Worm (Caenorhabditis elegans) whole organism, mixed stage, embryonic: ENCODE measurements around the gene F58A4.6.

Experiments used
- M03D4.4 ChIP-seq: sonication (generic microtip); optimal IDR thresholded peaks from 2 replicates; lab custom pipeline; 2017; ENCODE audit warnings: mild to moderate bottlenecking, missing genetic modification characterization, missing compliant biosample characterization
- bed-3 ChIP-seq: fragments of 200-800 bp; sonication (Bioruptor generic); optimal IDR thresholded peaks from 3 replicates; lab custom pipeline; 2018; ENCODE audit warnings: mild to moderate bottlenecking, missing genetic modification characterization, moderate library complexity, missing compliant biosample characterization
- blmp-1 ChIP-seq: fragments of 150-350 bp; optimal IDR thresholded peaks from 2 replicates; lab custom pipeline; 2014; ENCODE audit warnings: missing biosample characterization, missing genetic modification characterization
- ceh-39 ChIP-seq: fragments of 150-350 bp; optimal IDR thresholded peaks from 2 replicates; lab custom pipeline; 2014; ENCODE audit warnings: missing biosample characterization, missing genetic modification characterization
- ceh-43 ChIP-seq: fragments of 200-800 bp; sonication (Bioruptor generic); optimal IDR thresholded peaks from 2 replicates; lab custom pipeline; 2018; ENCODE audit warnings: mild to moderate bottlenecking, missing genetic modification characterization, moderate library complexity, missing compliant biosample characterization
- ceh-83 ChIP-seq: fragments of 200-800 bp; sonication (Bioruptor generic); optimal IDR thresholded peaks from 2 replicates; lab custom pipeline; 2018; ENCODE audit warnings: mild to moderate bottlenecking, missing genetic modification characterization, missing compliant biosample characterization
- ces-1 ChIP-seq: fragments of 150-350 bp; optimal IDR thresholded peaks from 2 replicates; lab custom pipeline; 2014; ENCODE audit warnings: missing biosample characterization, missing genetic modification reagents, missing genetic modification characterization
- cnd-1 ChIP-seq: fragments of 200-800 bp; sonication (Bioruptor generic); optimal IDR thresholded peaks from 2 replicates; lab custom pipeline; 2018; ENCODE audit warnings: mild to moderate bottlenecking, missing genetic modification characterization, missing compliant biosample characterization
- drap-1 ChIP-seq: fragments of 200-800 bp; sonication (Bioruptor generic); optimal IDR thresholded peaks from 3 replicates; lab custom pipeline; 2018; ENCODE audit warnings: mild to moderate bottlenecking, missing genetic modification characterization, missing compliant biosample characterization
- elt-1 ChIP-seq: sonication (generic microtip); optimal IDR thresholded peaks from 2 replicates; lab custom pipeline; 2017; ENCODE audit warnings: missing genetic modification characterization, mild to moderate bottlenecking, missing compliant biosample characterization, antibody characterized with exemption, moderate library complexity, borderline replicate concordance; ENCODE audit not compliant: insufficient read depth
- elt-3 ChIP-seq: fragments of 150-350 bp; optimal IDR thresholded peaks from 2 replicates; lab custom pipeline; 2014; ENCODE audit warnings: missing biosample characterization, missing genetic modification characterization
- flh-1 ChIP-seq: fragments of 200-800 bp; sonication (Bioruptor generic); optimal IDR thresholded peaks from 2 replicates; lab custom pipeline; 2018; ENCODE audit warnings: mild to moderate bottlenecking, missing genetic modification characterization, moderate library complexity, missing compliant biosample characterization
- ham-2 ChIP-seq: fragments of 200-800 bp; sonication (Bioruptor generic); optimal IDR thresholded peaks from 2 replicates; lab custom pipeline; 2018; ENCODE audit warnings: mild to moderate bottlenecking, missing genetic modification characterization, missing compliant biosample characterization
- hlh-1 ChIP-seq: fragments of 150-350 bp; optimal IDR thresholded peaks from 2 replicates; lab custom pipeline; 2014; ENCODE audit warnings: missing biosample characterization, missing genetic modification reagents, missing genetic modification characterization
- lin-13 ChIP-seq: fragments of 150-350 bp; optimal IDR thresholded peaks from 2 replicates; lab custom pipeline; 2014; ENCODE audit warnings: missing biosample characterization, missing genetic modification characterization
- lin-32 ChIP-seq: fragments of 200-800 bp; sonication (Bioruptor generic); optimal IDR thresholded peaks from 2 replicates; lab custom pipeline; 2018; ENCODE audit warnings: mild to moderate bottlenecking, missing genetic modification characterization, missing compliant biosample characterization
- lsy-2 ChIP-seq: fragments of 150-350 bp; optimal IDR thresholded peaks from 2 replicates; lab custom pipeline; 2014; ENCODE audit warnings: missing biosample characterization, missing genetic modification characterization
- mab-5 ChIP-seq: fragments of 150-350 bp; optimal IDR thresholded peaks from 2 replicates; lab custom pipeline; 2014; ENCODE audit warnings: missing biosample characterization, missing genetic modification characterization
- mep-1 ChIP-seq: fragments of 150-350 bp; optimal IDR thresholded peaks from 2 replicates; lab custom pipeline; 2017; ENCODE audit warnings: missing biosample characterization, missing genetic modification reagents, missing genetic modification characterization, inconsistent platforms
- mls-2 ChIP-seq: sonication (generic microtip); optimal IDR thresholded peaks from 2 replicates; lab custom pipeline; 2016; ENCODE audit warnings: mild to moderate bottlenecking, missing genetic modification characterization, moderate library complexity, missing compliant biosample characterization
- nhr-12 ChIP-seq: fragments of 150-350 bp; optimal IDR thresholded peaks from 2 replicates; lab custom pipeline; 2014; ENCODE audit warnings: missing biosample characterization, missing genetic modification characterization
- nhr-2 ChIP-seq: fragments of 150-350 bp; optimal IDR thresholded peaks from 2 replicates; lab custom pipeline; 2014; ENCODE audit warnings: missing biosample characterization, missing genetic modification characterization
- nhr-237 ChIP-seq: fragments of 150-350 bp; optimal IDR thresholded peaks from 2 replicates; lab custom pipeline; 2014; ENCODE audit warnings: missing biosample characterization, missing genetic modification characterization
- nhr-28 ChIP-seq: fragments of 150-350 bp; optimal IDR thresholded peaks from 2 replicates; lab custom pipeline; 2014; ENCODE audit warnings: missing biosample characterization, missing genetic modification characterization
- nhr-76 ChIP-seq: sonication (generic microtip); optimal IDR thresholded peaks from 2 replicates; lab custom pipeline; 2017; ENCODE audit warnings: missing biosample characterization, missing genetic modification characterization
- pha-4 ChIP-seq: fragments of 150-350 bp; optimal IDR thresholded peaks from 2 replicates; lab custom pipeline; 2018; ENCODE audit warnings: missing biosample characterization, missing genetic modification reagents, missing genetic modification characterization
- sem-2 ChIP-seq: fragments of 200-800 bp; sonication (Bioruptor generic); optimal IDR thresholded peaks from 2 replicates; lab custom pipeline; 2018; ENCODE audit warnings: mild to moderate bottlenecking, missing genetic modification characterization, missing compliant biosample characterization
- snpc-4 ChIP-seq: fragments of 150-350 bp; optimal IDR thresholded peaks from 2 replicates; lab custom pipeline; 2014; ENCODE audit warnings: missing biosample characterization, missing genetic modification characterization
- sptf-1 ChIP-seq: sonication (generic microtip); optimal IDR thresholded peaks from 2 replicates; lab custom pipeline; 2017; ENCODE audit warnings: mild to moderate bottlenecking, missing genetic modification characterization, moderate library complexity, missing compliant biosample characterization
- tbx-8 ChIP-seq: fragments of 200-800 bp; sonication (Bioruptor generic); optimal IDR thresholded peaks from 2 replicates; lab custom pipeline; 2018; ENCODE audit warnings: mild to moderate bottlenecking, missing genetic modification characterization, moderate library complexity, missing compliant biosample characterization
- unc-120 ChIP-seq: sonication (generic microtip); optimal IDR thresholded peaks from 2 replicates; lab custom pipeline; 2017; ENCODE audit warnings: missing genetic modification characterization, missing compliant biosample characterization; ENCODE audit not compliant: poor library complexity, severe bottlenecking
- unc-39 ChIP-seq: fragments of 150-350 bp; optimal IDR thresholded peaks from 2 replicates; lab custom pipeline; 2014; ENCODE audit warnings: missing biosample characterization, missing genetic modification characterization
- unc-62 ChIP-seq: fragments of 150-350 bp; optimal IDR thresholded peaks from 2 replicates; lab custom pipeline; 2014; ENCODE audit warnings: missing biosample characterization, missing genetic modification reagents, missing genetic modification characterization
- zip-8 ChIP-seq: fragments of 150-350 bp; optimal IDR thresholded peaks from 2 replicates; lab custom pipeline; 2014; ENCODE audit warnings: missing biosample characterization, missing genetic modification characterization
- ztf-11 ChIP-seq: fragments of 150-350 bp; optimal IDR thresholded peaks from 2 replicates; lab custom pipeline; 2014; ENCODE audit warnings: missing biosample characterization, missing genetic modification characterization

The F58A4.6 gene

DNA sequence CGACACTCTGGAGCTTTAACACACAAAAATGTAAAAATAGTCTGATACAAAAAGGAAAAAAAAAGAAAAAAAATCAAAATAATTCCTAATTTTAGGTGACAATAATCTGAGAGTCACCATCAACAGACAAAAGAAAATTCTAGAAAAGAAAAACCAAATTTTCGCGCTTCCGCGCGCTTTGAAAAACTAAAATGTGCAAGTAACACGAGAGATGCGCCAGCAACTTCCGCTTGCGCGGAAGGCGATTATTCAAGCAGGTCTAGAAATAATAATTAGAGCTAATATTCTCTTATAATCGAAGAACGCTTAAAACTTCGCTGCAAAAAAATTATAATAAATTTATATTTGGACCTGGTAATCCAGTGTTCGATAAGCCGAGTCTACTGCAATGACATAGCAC is 2.7 kb downstream of the F58A4.6 start:
- TF ChIP-seq mep-1 (tag; lab: Kevin White, UChicago) (no peak), ceh-43 (GFP tag; lab: Kevin White, UChicago) (no peak), lsy-2 (tag; lab: Kevin White, UChicago) (no peak), lin-13 (tag; lab: Kevin White, UChicago) (peak; percentile 44), nhr-76 (tag; lab: Kevin White, UChicago) (no peak), unc-39 (no peak), cnd-1 (tag; lab: Kevin White, UChicago) (no peak), unc-120 (tag; lab: Kevin White, UChicago) (no peak), bed-3 (GFP tag; lab: Kevin White, UChicago) (no peak), ceh-83 (GFP tag; lab: Kevin White, UChicago) (peak; percentile 65), M03D4.4 (tag; lab: Kevin White, UChicago) (no peak), nhr-12 (tag; lab: Kevin White, UChicago) (no peak), flh-1 (GFP tag; lab: Kevin White, UChicago) (no peak), sem-2 (GFP tag; lab: Kevin White, UChicago) (no peak), drap-1 (no peak), nhr-2 (no peak), nhr-237 (tag; lab: Kevin White, UChicago) (no peak)

DNA sequence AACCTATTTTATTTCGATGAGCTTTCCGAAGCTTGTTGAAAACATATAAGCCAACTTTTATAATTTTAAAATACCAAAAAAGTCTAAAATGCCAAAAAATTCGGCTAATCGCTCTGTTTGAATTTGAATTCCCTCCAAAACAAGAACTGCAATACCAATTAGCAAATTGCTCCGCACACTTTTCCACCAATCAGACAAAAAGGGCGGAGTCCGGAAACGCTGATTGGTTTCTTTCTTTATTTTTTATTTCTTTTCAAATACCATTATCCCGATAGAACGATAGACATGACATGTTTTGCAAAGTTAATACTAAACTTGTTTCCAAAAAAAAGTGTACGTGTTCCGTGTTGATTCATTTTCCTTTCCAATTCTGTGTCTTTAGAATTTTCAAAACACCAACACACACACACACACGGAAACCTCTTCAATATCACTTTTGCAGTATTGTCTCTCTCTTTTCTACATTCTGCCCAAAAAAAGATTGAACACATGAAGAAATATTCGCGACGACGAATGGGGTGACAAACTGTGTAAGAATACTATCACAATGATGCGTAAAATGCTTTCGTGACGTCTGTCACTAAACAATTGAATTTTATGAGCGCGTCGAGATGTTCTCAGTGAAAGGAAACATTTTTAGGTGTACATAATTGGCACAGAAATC is 3.4 kb downstream of the F58A4.6 start:
- no peak for TF ChIP-seq cnd-1 (tag; lab: Kevin White, UChicago)
- no peak for TF ChIP-seq ceh-83 (GFP tag; lab: Kevin White, UChicago)
- TF ChIP-seq blmp-1 (tag; lab: Kevin White, UChicago) = no peak
- no peak for TF ChIP-seq tbx-8
- no peak for TF ChIP-seq unc-62 (GFP tag; lab: Kevin White, UChicago)
- TF ChIP-seq ham-2 (GFP tag; lab: Kevin White, UChicago) = no peak
- TF ChIP-seq nhr-12 (tag; lab: Kevin White, UChicago) = no peak
- TF ChIP-seq lin-13 (tag; lab: Kevin White, UChicago) = no peak
- TF ChIP-seq snpc-4 (tag; lab: Kevin White, UChicago) = no peak
- TF ChIP-seq sptf-1 = no peak
- no peak for TF ChIP-seq M03D4.4 (tag; lab: Kevin White, UChicago)
- no peak for TF ChIP-seq pha-4
- no peak for TF ChIP-seq unc-39
- no peak for TF ChIP-seq lsy-2 (tag; lab: Kevin White, UChicago)
- no peak for TF ChIP-seq ceh-43 (GFP tag; lab: Kevin White, UChicago)
- TF ChIP-seq ztf-11 (tag; lab: Kevin White, UChicago) = no peak
- TF ChIP-seq zip-8 = no peak
- no peak for TF ChIP-seq bed-3 (GFP tag; lab: Kevin White, UChicago)
- TF ChIP-seq nhr-76 (tag; lab: Kevin White, UChicago) = no peak

DNA sequence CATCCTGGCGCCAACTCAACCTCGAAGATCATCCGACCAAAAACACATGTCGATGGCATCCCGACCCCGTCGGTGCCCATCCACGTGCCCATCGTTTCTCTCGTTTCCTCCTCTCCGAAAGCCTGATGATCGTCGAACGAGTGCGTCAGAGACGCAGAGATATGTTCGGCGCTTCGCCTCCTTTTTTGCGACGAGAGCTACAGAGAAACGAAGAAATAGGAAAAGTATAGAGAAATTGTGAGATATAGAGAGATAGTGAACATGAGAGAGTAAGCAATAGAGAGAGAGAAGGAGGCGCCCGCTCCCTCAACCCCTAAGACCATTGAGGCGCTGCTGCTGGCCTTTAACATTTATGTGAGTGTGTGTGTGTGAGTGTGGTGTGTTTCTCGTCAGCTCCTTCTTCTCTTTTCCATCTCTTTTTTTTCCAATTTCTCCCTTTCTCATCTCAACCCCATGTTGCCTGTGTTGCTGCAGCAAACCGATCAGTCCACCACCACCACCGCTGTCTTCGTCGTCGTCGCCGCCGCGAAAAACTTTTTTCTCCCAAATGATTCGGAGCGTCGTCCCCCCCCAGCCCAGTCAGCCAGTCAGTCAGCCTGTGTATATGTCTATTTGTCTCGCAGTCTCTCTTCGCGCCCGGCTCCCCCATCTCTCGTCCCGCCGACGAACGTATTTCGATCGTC is 4.9 kb downstream of the F58A4.6 start, which contains the start of gene hlh-11:
TSS of gene hlh-11 (plus strand) at position 633 of the 683 bp plus-strand sequence.
- no peak for TF ChIP-seq ham-2 (GFP tag; lab: Kevin White, UChicago)
- TF ChIP-seq tbx-8 = no peak
- TF ChIP-seq mls-2 (tag; lab: Kevin White, UChicago) = peak; percentile 23
- TF ChIP-seq ztf-11 (tag; lab: Kevin White, UChicago) = no peak
- TF ChIP-seq sptf-1 = no peak
- TF ChIP-seq sem-2 (GFP tag; lab: Kevin White, UChicago) = no peak
- no peak for TF ChIP-seq lin-32
- TF ChIP-seq elt-1 (tag; lab: Kevin White, UChicago) = no peak
- peak; percentile 96 for TF ChIP-seq unc-120 (tag; lab: Kevin White, UChicago)
- peak; percentile 32 for TF ChIP-seq flh-1 (GFP tag; lab: Kevin White, UChicago)
- TF ChIP-seq blmp-1 (tag; lab: Kevin White, UChicago) = no peak
- TF ChIP-seq lsy-2 (tag; lab: Kevin White, UChicago) = peak; percentile 35
- no peak for TF ChIP-seq pha-4
- TF ChIP-seq ceh-83 (GFP tag; lab: Kevin White, UChicago) = no peak
- TF ChIP-seq snpc-4 (tag; lab: Kevin White, UChicago) = no peak
- no peak for TF ChIP-seq drap-1
- peak; percentile 25 for TF ChIP-seq hlh-1 (tag; lab: Kevin White, UChicago)
- TF ChIP-seq elt-3 (tag; lab: Kevin White, UChicago) = no peak
- TF ChIP-seq ceh-39 (tag; lab: Kevin White, UChicago) = no peak
- peak; percentile 8 for TF ChIP-seq mep-1 (tag; lab: Kevin White, UChicago)
- peak; percentile 20 for TF ChIP-seq unc-62 (GFP tag; lab: Kevin White, UChicago)
- no peak for TF ChIP-seq unc-39
- no peak for TF ChIP-seq zip-8
- TF ChIP-seq nhr-76 (tag; lab: Kevin White, UChicago) = no peak
- no peak for TF ChIP-seq M03D4.4 (tag; lab: Kevin White, UChicago)
- TF ChIP-seq ces-1 = peak; percentile 58
- TF ChIP-seq bed-3 (GFP tag; lab: Kevin White, UChicago) = no peak
- peak; percentile 19 for TF ChIP-seq lin-13 (tag; lab: Kevin White, UChicago)
- no peak for TF ChIP-seq ceh-43 (GFP tag; lab: Kevin White, UChicago)
- no peak for TF ChIP-seq nhr-12 (tag; lab: Kevin White, UChicago)
- no peak for TF ChIP-seq nhr-2
- no peak for TF ChIP-seq mab-5 (tag; lab: Kevin White, UChicago)
- TF ChIP-seq cnd-1 (tag; lab: Kevin White, UChicago) = no peak
- TF ChIP-seq nhr-237 (tag; lab: Kevin White, UChicago) = peak; percentile 45
- TF ChIP-seq nhr-28 = no peak
